Fruit fly (Drosophila melanogaster): ENCODE results near the gene CG12219.

CG12219 gene

dm6 chrX:6301052-6301451 is at the start of gene CG12219 (continued):
- TF ChIP-seq Sry-δ (GFP tag; optimal IDR thresholded peaks at IDR 0.05) (peak; percentile 86), CG12769 (tag; optimal IDR thresholded peaks at IDR 0.05) (no peak), CG2116 (GFP tag; optimal IDR thresholded peaks at IDR 0.05) (peak; percentile 61), CG3726 (GFP tag; IDR thresholded peaks at IDR 0.05) (no peak), CG3838 (GFP tag; optimal IDR thresholded peaks at IDR 0.05) (no peak), HLHmδ (GFP tag; optimal IDR thresholded peaks at IDR 0.05) (no peak), Dfd (GFP tag; optimal IDR thresholded peaks at IDR 0.05) (no peak), E2f2 (GFP tag; IDR thresholded peaks at IDR 0.05) (peak; percentile 63), HLH3B (GFP tag; IDR thresholded peaks at IDR 0.05) (no peak), CG43689 (GFP tag; IDR thresholded peaks at IDR 0.05) (no peak), cg (GFP tag; optimal IDR thresholded peaks at IDR 0.05) (no peak), stc (GFP tag; IDR thresholded peaks at IDR 0.05) (no peak), dmrt11E (tag; optimal IDR thresholded peaks at IDR 0.05) (no peak), amos (GFP tag; IDR thresholded peaks at IDR 0.05; ENCODE audit: partially characterized antibody) (peak; percentile 71; the same call in 1 of the 2 replicates), Opbp (GFP tag; IDR thresholded peaks at IDR 0.05; ENCODE audit: partially characterized antibody) (peak; percentile 63; the same call in 2 of the 3 replicates), grau (tag; optimal IDR thresholded peaks at IDR 0.05) (no peak), gro (GFP tag; optimal IDR thresholded peaks at IDR 0.05) (no peak), sqz (GFP tag; optimal IDR thresholded peaks at IDR 0.05) (no peak), chm (GFP tag; IDR thresholded peaks at IDR 0.05) (no peak), lbe (GFP tag; optimal IDR thresholded peaks at IDR 0.05) (no peak), odd (GFP tag; optimal IDR thresholded peaks at IDR 0.05) (no peak), CG6654 (GFP tag; optimal IDR thresholded peaks at IDR 0.05) (no peak), pum (GFP tag; optimal IDR thresholded peaks at IDR 0.05) (no peak), CG31441 (GFP tag; IDR thresholded peaks at IDR 0.05) (no peak), Nf-YC (tag; optimal IDR thresholded peaks at IDR 0.05) (peak; percentile 30), usp (GFP tag; optimal IDR thresholded peaks at IDR 0.05) (no peak), CG10267 (tag; optimal IDR thresholded peaks at IDR 0.05) (peak; percentile 13), Oaz (GFP tag; IDR thresholded peaks at IDR 0.05) (no peak), CG13775 (GFP tag; optimal IDR thresholded peaks at IDR 0.05) (no peak), onecut (GFP tag; IDR thresholded peaks at IDR 0.05) (no peak), C15 (GFP tag; IDR thresholded peaks at IDR 0.05) (no peak), CG18262 (tag; optimal IDR thresholded peaks at IDR 0.05) (no peak), Scr (GFP tag; IDR thresholded peaks at IDR 0.05; ENCODE audit: partially characterized antibody) (peak; percentile 59), slbo (GFP tag; IDR thresholded peaks at IDR 0.05) (no peak), CG31224 (GFP tag; IDR thresholded peaks at IDR 0.05) (no peak), sisA (GFP tag; IDR thresholded peaks at IDR 0.05) (no peak), ATbp (GFP tag; optimal IDR thresholded peaks at IDR 0.05) (no peak), CG4617 (GFP tag; optimal IDR thresholded peaks at IDR 0.05; ENCODE audit: borderline replicate concordance) (peak; percentile 84), pho (GFP tag; optimal IDR thresholded peaks at IDR 0.05) (no peak), croc (GFP tag; conservative IDR thresholded peaks at IDR 0.05) (no peak), trh (GFP tag; optimal IDR thresholded peaks at IDR 0.05) (no peak), CG18599 (GFP tag; optimal IDR thresholded peaks at IDR 0.05) (no peak), CG6689 (GFP tag; IDR thresholded peaks at IDR 0.05) (no peak), Camta (GFP tag; optimal IDR thresholded peaks at IDR 0.05) (no peak), Six4 (GFP tag; optimal IDR thresholded peaks at IDR 0.05) (no peak), CG4730 (GFP tag; IDR thresholded peaks at IDR 0.05) (no peak), ac (GFP tag; optimal IDR thresholded peaks at IDR 0.05) (no peak), Dip2 (GFP tag; IDR thresholded peaks at IDR 0.05) (no peak), ssp (GFP tag; IDR thresholded peaks at IDR 0.05) (no peak), H2.0 (GFP tag; IDR thresholded peaks at IDR 0.05) (no peak), CG31365 (tag; optimal IDR thresholded peaks at IDR 0.05) (no peak), jigr1 (GFP tag; IDR thresholded peaks at IDR 0.05) (no peak), fu2 (GFP tag; optimal IDR thresholded peaks at IDR 0.05) (no peak)
